Fruit fly (Drosophila melanogaster): ENCODE measurements around the gene CG34166.
"Not testable (repeated sequence)": the region's sequence is repeated elsewhere in the genome, so short reads cannot be mapped to it uniquely, and the experiment has no call there.

dm6 chr2L:14739614-14740013 lies 3.4 kb upstream of the CG34166 start, which contains the start of gene CG42585:
- not testable (repeated sequence) for TF ChIP-seq CG9948 (tag; optimal IDR thresholded peaks at IDR 0.05); gl (tag; optimal IDR thresholded peaks at IDR 0.05); CG32121 (GFP tag; IDR thresholded peaks at IDR 0.05); Ets98B (GFP tag; IDR thresholded peaks at IDR 0.05); rn (GFP tag; IDR thresholded peaks at IDR 0.05); CG15710 (tag; optimal IDR thresholded peaks at IDR 0.05); CG13204 (GFP tag; optimal IDR thresholded peaks at IDR 0.05); D1 (tag; optimal IDR thresholded peaks at IDR 0.05); CG17806 (tag; optimal IDR thresholded peaks at IDR 0.05); CG12605 (GFP tag; IDR thresholded peaks at IDR 0.05)

Measured in whole organism, pupa.